Worm (Caenorhabditis elegans): ENCODE results near the gene F53F4.16.

Gene F53F4.16

ce11 chrV:13649730-13650349 lies 28.2 kb upstream of the F53F4.16 start, which contains the start of gene H37A05.4 (continued):
- TF ChIP-seq madf-6 (GFP tag; IDR thresholded peaks at IDR 0.05) (peak; percentile 50; the same call in 1 of the 2 replicates), F49E8.2 (tag; optimal IDR thresholded peaks at IDR 0.05; ENCODE audit: insufficient read depth) (no peak), ceh-79 (tag; optimal IDR thresholded peaks at IDR 0.05) (no peak), nfyb-1 (GFP tag; IDR thresholded peaks at IDR 0.05) (peak; percentile 90), madf-8 (GFP tag; conservative IDR thresholded peaks at IDR 0.05) (no peak), Y56A3A.18 (GFP tag; IDR thresholded peaks at IDR 0.05) (no peak; the same call in none of the 2 replicates), snpc-4 (GFP tag; optimal IDR thresholded peaks at IDR 0.05) (no peak), snpc-4 (tag; optimal IDR thresholded peaks at IDR 0.05) (peak in 2 of 4 experiments; percentile 38 to 44), ekl-4 (GFP tag; IDR thresholded peaks at IDR 0.05) (peak; percentile 76), C17E4.6 (GFP tag; IDR thresholded peaks at IDR 0.05) (no peak), ceh-40 (GFP tag; IDR thresholded peaks at IDR 0.05) (no peak; the same call in 1 of the 2 replicates), madf-10 (tag; optimal IDR thresholded peaks at IDR 0.05) (peak; percentile 20), mxl-1 (tag; optimal IDR thresholded peaks at IDR 0.05) (no peak), lag-1 (GFP tag; IDR thresholded peaks at IDR 0.05) (no peak), akir-1 (GFP tag; optimal IDR thresholded peaks at IDR 0.05) (no peak), F55B11.4 (tag; optimal IDR thresholded peaks at IDR 0.05; ENCODE audit: borderline replicate concordance, insufficient read depth) (no peak), Y53F4B.3 (GFP tag; IDR thresholded peaks at IDR 0.05) (no peak), F23B12.7 (tag; optimal IDR thresholded peaks at IDR 0.05; ENCODE audit: insufficient read depth) (no peak), gei-17 (GFP tag; optimal IDR thresholded peaks at IDR 0.05) (no peak), egl-18 (GFP tag; IDR thresholded peaks at IDR 0.05) (no peak), lsl-1 (GFP tag; optimal IDR thresholded peaks at IDR 0.05) (peak; percentile 14), nfya-1 (tag; optimal IDR thresholded peaks at IDR 0.05; ENCODE audit: borderline replicate concordance, insufficient read depth) (no peak), T07F8.4 (tag; optimal IDR thresholded peaks at IDR 0.05) (no peak), attf-3 (GFP tag; conservative IDR thresholded peaks at IDR 0.05) (no peak), nhr-179 (tag; optimal IDR thresholded peaks at IDR 0.05) (no peak), sea-2 (GFP tag; IDR thresholded peaks at IDR 0.05) (peak; percentile 15; the same call in 1 of the 2 replicates), nhr-120 (GFP tag; IDR thresholded peaks at IDR 0.05) (no peak), let-526 (GFP tag; IDR thresholded peaks at IDR 0.05) (0 out of 2 replicates have a peak, but pooled peaks have one; percentile 13), egl-44 (GFP tag; IDR thresholded peaks at IDR 0.05) (peak; percentile 56; the same call in 1 of the 2 replicates), athp-1 (tag; optimal IDR thresholded peaks at IDR 0.05) (peak; percentile 89), lin-26 (GFP tag; IDR thresholded peaks at IDR 0.05) (peak; percentile 54), ztf-6 (GFP tag; IDR thresholded peaks at IDR 0.05) (no peak), snpc-3.4 (tag; optimal IDR thresholded peaks at IDR 0.05) (no peak), repo-1 (tag; optimal IDR thresholded peaks at IDR 0.05) (peak; percentile 85), hmg-1.2 (GFP tag; IDR thresholded peaks at IDR 0.05) (peak; percentile 52), F57C9.4 (tag; optimal IDR thresholded peaks at IDR 0.05) (peak; percentile 91), zim-3 (tag; optimal IDR thresholded peaks at IDR 0.05) (peak; percentile 84), sdz-38 (tag; optimal IDR thresholded peaks at IDR 0.05) (no peak), hmg-20 (GFP tag; IDR thresholded peaks at IDR 0.05) (peak; percentile 25), dox-1 (GFP tag; IDR thresholded peaks at IDR 0.05) (peak; percentile 63), pbrm-1 (GFP tag; IDR thresholded peaks at IDR 0.05) (no peak; the same call in 1 of the 2 replicates), lin-40 (tag; optimal IDR thresholded peaks at IDR 0.05) (peak; percentile 65), F37B4.10 (GFP tag; IDR thresholded peaks at IDR 0.05) (no peak), D2030.7 (GFP tag; IDR thresholded peaks at IDR 0.05) (peak; percentile 32; the same call in 1 of the 2 replicates), F57A8.1 (GFP tag; optimal IDR thresholded peaks at IDR 0.05) (no peak), dpl-1 (GFP tag; optimal IDR thresholded peaks at IDR 0.05) (no peak), mel-28 (tag; optimal IDR thresholded peaks at IDR 0.05; ENCODE audit: borderline replicate concordance) (no peak), him-1 (tag; optimal IDR thresholded peaks at IDR 0.05) (peak; percentile 58)

Data from whole organism, young adult.